Fruit fly (Drosophila melanogaster): ENCODE data around the gene Unc-76.

Gene Unc-76

dm6 chrX:2141159-2141853, 60.9 kb downstream of the Unc-76 start, which contains the start of gene D2hgdh (continued):
- TF ChIP-seq ken (GFP tag; IDR thresholded peaks at IDR 0.05) (no peak), CG7556 (GFP tag; optimal IDR thresholded peaks at IDR 0.05) (no peak), HLH3B (GFP tag; IDR thresholded peaks at IDR 0.05) (no peak), row (GFP tag; IDR thresholded peaks at IDR 0.05) (peak; percentile 21; the same call in 1 of the 3 replicates), CG13287 (GFP tag; IDR thresholded peaks at IDR 0.05; ENCODE audit: partially characterized antibody) (peak; percentile 33; the same call in 1 of the 2 replicates), CG18476 (GFP tag; optimal IDR thresholded peaks at IDR 0.05) (no peak), CG13894 (tag; optimal IDR thresholded peaks at IDR 0.05) (no peak), ato (GFP tag; IDR thresholded peaks at IDR 0.05; ENCODE audit: partially characterized antibody) (no peak), MESR4 (GFP tag; optimal IDR thresholded peaks at IDR 0.05) (no peak), vvl (GFP tag; IDR thresholded peaks at IDR 0.05) (no peak), CG1602 (GFP tag; optimal IDR thresholded peaks at IDR 0.05) (no peak), scrt (GFP tag; optimal IDR thresholded peaks at IDR 0.05) (no peak), onecut (GFP tag; IDR thresholded peaks at IDR 0.05) (no peak), hb (GFP tag; IDR thresholded peaks at IDR 0.05; ENCODE audit: partially characterized antibody) (no peak), Dp (GFP tag; optimal IDR thresholded peaks at IDR 0.05) (peak; percentile 20), eve (GFP tag; optimal IDR thresholded peaks at IDR 0.05) (no peak), Bgb (GFP tag; IDR thresholded peaks at IDR 0.05; ENCODE audit: partially characterized antibody) (no peak), Dbx (GFP tag; IDR thresholded peaks at IDR 0.05) (no peak), CG9609 (GFP tag; optimal IDR thresholded peaks at IDR 0.05) (no peak), pan (optimal IDR thresholded peaks at IDR 0.05) (no peak), pan (GFP tag; optimal IDR thresholded peaks at IDR 0.05 in 1 of 2, IDR thresholded peaks at IDR 0.05 in 1 of 2) (peak in 1 of 2 experiments; percentile 24), Doc2 (GFP tag; IDR thresholded peaks at IDR 0.05) (no peak), CG1233 (GFP tag; optimal IDR thresholded peaks at IDR 0.05) (no peak), CG13296 (GFP tag; optimal IDR thresholded peaks at IDR 0.05) (peak; percentile 2), Trl (optimal IDR thresholded peaks at IDR 0.05) (peak; percentile 61 to 80), Trl (GFP tag; optimal IDR thresholded peaks at IDR 0.05) (no peak), lmd (GFP tag; IDR thresholded peaks at IDR 0.05) (no peak), slbo (GFP tag; IDR thresholded peaks at IDR 0.05) (peak; percentile 49), CG34376 (GFP tag; optimal IDR thresholded peaks at IDR 0.05) (peak; percentile 38), CG4820 (GFP tag; optimal IDR thresholded peaks at IDR 0.05) (no peak), sens (GFP tag) (peak; percentile 62), Dref (GFP tag; IDR thresholded peaks at IDR 0.05) (no peak), E2f2 (GFP tag; IDR thresholded peaks at IDR 0.05) (peak; percentile 42; the same call in 1 of the 2 replicates), zfh2 (GFP tag; optimal IDR thresholded peaks at IDR 0.05) (peak; percentile 14), lab (GFP tag; optimal IDR thresholded peaks at IDR 0.05) (peak; percentile 38), CG32532 (GFP tag; IDR thresholded peaks at IDR 0.05) (peak; percentile 59), CG2678 (tag; optimal IDR thresholded peaks at IDR 0.05) (peak; percentile 30), Ptx1 (GFP tag; IDR thresholded peaks at IDR 0.05) (0 out of 2 replicates have a peak, but pooled peaks have one; percentile 10)

- TF ChIP-seq tx (GFP tag; optimal IDR thresholded peaks at IDR 0.05): peak; percentile 1
- TF ChIP-seq dysf (GFP tag; IDR thresholded peaks at IDR 0.05): peak; percentile 40; the same call in 1 of the 3 replicates
- TF ChIP-seq mirr (GFP tag; optimal IDR thresholded peaks at IDR 0.05): peak; percentile 97
- peak; percentile 21 for TF ChIP-seq CG12659 (GFP tag; optimal IDR thresholded peaks at IDR 0.05)
- TF ChIP-seq CG14710 (tag; optimal IDR thresholded peaks at IDR 0.05): peak; percentile 0
- TF ChIP-seq ATbp (GFP tag; optimal IDR thresholded peaks at IDR 0.05): peak; percentile 85
- peak; percentile 53 for TF ChIP-seq HLHmδ (GFP tag; optimal IDR thresholded peaks at IDR 0.05)
- peak; percentile 35 for TF ChIP-seq CG3281 (GFP tag; optimal IDR thresholded peaks at IDR 0.05)
- TF ChIP-seq slp2 (GFP tag; optimal IDR thresholded peaks at IDR 0.05): peak; percentile 3
- TF ChIP-seq ash1 (GFP tag; optimal IDR thresholded peaks at IDR 0.05): peak; percentile 53
- TF ChIP-seq gt (GFP tag; IDR thresholded peaks at IDR 0.05): no peak
- TF ChIP-seq CG2120 (GFP tag; optimal IDR thresholded peaks at IDR 0.05): peak; percentile 57
- no peak for TF ChIP-seq CG17186 (GFP tag; optimal IDR thresholded peaks at IDR 0.05)
- TF ChIP-seq MTF-1 (GFP tag; optimal IDR thresholded peaks at IDR 0.05; ENCODE audit: borderline replicate concordance): peak; percentile 77
- TF ChIP-seq CG8388 (GFP tag; optimal IDR thresholded peaks at IDR 0.05): no peak
Measured at dm6 chrX:2141854-2142216, 61.4 kb downstream of the Unc-76 start.
